Fruit fly (Drosophila melanogaster): ENCODE data around the gene Hel89B.

The Hel89B gene

dm6 chr3R:15963690-15964281 is 9.3 kb upstream of the Hel89B start, which contains the start of the genes CG4287 and CG5516 (continued):
- TF ChIP-seq Ssrp (tag; optimal IDR thresholded peaks at IDR 0.05), result no peak
- TF ChIP-seq HHEX (GFP tag; optimal IDR thresholded peaks at IDR 0.05), result no peak
- TF ChIP-seq CG14667 (GFP tag; IDR thresholded peaks at IDR 0.05), result no peak
- no peak for TF ChIP-seq Dek (tag; optimal IDR thresholded peaks at IDR 0.05)
- TF ChIP-seq ken (GFP tag; IDR thresholded peaks at IDR 0.05), result no peak
- no peak for TF ChIP-seq E2f1 (GFP tag; IDR thresholded peaks at IDR 0.05)
- TF ChIP-seq Sin3A (optimal IDR thresholded peaks at IDR 0.05), result peak; percentile 12
- no peak for TF ChIP-seq bbx (GFP tag; IDR thresholded peaks at IDR 0.05; ENCODE audit: partially characterized antibody)
- no peak for TF ChIP-seq CG12219 (GFP tag; optimal IDR thresholded peaks at IDR 0.05)
- no peak for TF ChIP-seq jigr1 (GFP tag; IDR thresholded peaks at IDR 0.05)
- no peak for TF ChIP-seq jumu (GFP tag; optimal IDR thresholded peaks at IDR 0.05)
- no peak for TF ChIP-seq CG11560 (tag; IDR thresholded peaks at IDR 0.05)
- TF ChIP-seq Fer2 (tag; optimal IDR thresholded peaks at IDR 0.05), result no peak
- no peak for TF ChIP-seq CG6654 (GFP tag; optimal IDR thresholded peaks at IDR 0.05)
- TF ChIP-seq h (optimal IDR thresholded peaks at IDR 0.05), result no peak
- no peak for TF ChIP-seq CG10431 (GFP tag; optimal IDR thresholded peaks at IDR 0.05)
- no peak for TF ChIP-seq NK7.1 (GFP tag; optimal IDR thresholded peaks at IDR 0.05)
- no peak for TF ChIP-seq Elba2 (GFP tag; optimal IDR thresholded peaks at IDR 0.05)
- peak; percentile 87 for TF ChIP-seq MBD-R2 (GFP tag; IDR thresholded peaks at IDR 0.05)
- no peak for TF ChIP-seq tin (GFP tag; optimal IDR thresholded peaks at IDR 0.05)
- TF ChIP-seq CG30431 (GFP tag; optimal IDR thresholded peaks at IDR 0.05), result no peak
- no peak for TF ChIP-seq Hr3 (GFP tag; optimal IDR thresholded peaks at IDR 0.05)
- no peak for TF ChIP-seq CG8765 (GFP tag; IDR thresholded peaks at IDR 0.05)
- TF ChIP-seq Trl (optimal IDR thresholded peaks at IDR 0.05), result no peak
- TF ChIP-seq Trl (GFP tag; optimal IDR thresholded peaks at IDR 0.05), result no peak
- no peak for TF ChIP-seq CG1832 (GFP tag; optimal IDR thresholded peaks at IDR 0.05)
- no peak for TF ChIP-seq CTCF (GFP tag; optimal IDR thresholded peaks at IDR 0.05)
- TF ChIP-seq gcm2 (GFP tag; optimal IDR thresholded peaks at IDR 0.05), result no peak
- no peak for TF ChIP-seq Hey (tag; optimal IDR thresholded peaks at IDR 0.05)
- peak; percentile 69 for TF ChIP-seq MESR4 (GFP tag; optimal IDR thresholded peaks at IDR 0.05)
- no peak for TF ChIP-seq Oli (tag; optimal IDR thresholded peaks at IDR 0.05)
- TF ChIP-seq CG16813 (GFP tag; IDR thresholded peaks at IDR 0.05; ENCODE audit: partially characterized antibody), result peak; percentile 37; the same call in 1 of the 3 replicates
- TF ChIP-seq Nf-YA (GFP tag; IDR thresholded peaks at IDR 0.05), result no peak
- no peak for TF ChIP-seq CG18262 (tag; optimal IDR thresholded peaks at IDR 0.05)
- TF ChIP-seq CG9437 (GFP tag; optimal IDR thresholded peaks at IDR 0.05), result no peak
- no peak; the same call in 1 of the 2 replicates for TF ChIP-seq al (GFP tag; IDR thresholded peaks at IDR 0.05)
- TF ChIP-seq Gug (GFP tag; IDR thresholded peaks at IDR 0.05), result no peak
- TF ChIP-seq CG10654 (GFP tag; optimal IDR thresholded peaks at IDR 0.05), result no peak
- TF ChIP-seq bcd (GFP tag; optimal IDR thresholded peaks at IDR 0.05), result no peak
- no peak for TF ChIP-seq sqz (GFP tag; optimal IDR thresholded peaks at IDR 0.05)
- no peak for TF ChIP-seq ap (GFP tag; IDR thresholded peaks at IDR 0.05)
- no peak for TF ChIP-seq Doc2 (GFP tag; IDR thresholded peaks at IDR 0.05)
- no peak for TF ChIP-seq ham (GFP tag; IDR thresholded peaks at IDR 0.05)
- peak; percentile 74 for TF ChIP-seq CG4617 (GFP tag; optimal IDR thresholded peaks at IDR 0.05; ENCODE audit: borderline replicate concordance)
- TF ChIP-seq Ravus (GFP tag; IDR thresholded peaks at IDR 0.05), result no peak
- no peak for TF ChIP-seq sr (GFP tag; IDR thresholded peaks at IDR 0.05)
- no peak for TF ChIP-seq bowl (GFP tag; IDR thresholded peaks at IDR 0.05)
- peak; percentile 63 for TF ChIP-seq Side (GFP tag; optimal IDR thresholded peaks at IDR 0.05)
- TF ChIP-seq H15 (GFP tag; IDR thresholded peaks at IDR 0.05), result no peak
- no peak for TF ChIP-seq CG7839 (tag; optimal IDR thresholded peaks at IDR 0.05)
- no peak for TF ChIP-seq CG13624 (GFP tag; optimal IDR thresholded peaks at IDR 0.05)
- peak; percentile 84; the same call in 1 of the 2 replicates for TF ChIP-seq ranshi (GFP tag; IDR thresholded peaks at IDR 0.05)
- no peak for TF ChIP-seq CG12071 (GFP tag; optimal IDR thresholded peaks at IDR 0.05)
- TF ChIP-seq klu (GFP tag; IDR thresholded peaks at IDR 0.05), result no peak
